Worm (Caenorhabditis elegans): ENCODE results near the gene glb-3.
A peak's percentile ranks its signal among the peaks of the same experiment; 100 is the strongest.
"Not testable (repeated sequence)": the region's sequence is repeated elsewhere in the genome, so short reads cannot be mapped to it uniquely, and the experiment has no call there.

glb-3 gene

ce11 chrV:11176693-11177304 lies 42.4 kb downstream of the glb-3 start:
- TF ChIP-seq mxl-3 (GFP tag; optimal IDR thresholded peaks at IDR 0.05): peak; percentile 63
- peak; percentile 48 for TF ChIP-seq spr-1 (tag; optimal IDR thresholded peaks at IDR 0.05)
- peak; percentile 85 for TF ChIP-seq snpc-4 (tag; optimal IDR thresholded peaks at IDR 0.05)
- TF ChIP-seq daf-16 (GFP tag; optimal IDR thresholded peaks at IDR 0.05): peak; percentile 30 to 33
- peak; percentile 62 for TF ChIP-seq daf-16 (tag; optimal IDR thresholded peaks at IDR 0.05)
- TF ChIP-seq tra-1 (GFP tag; IDR thresholded peaks at IDR 0.05): 0 out of 2 replicates have a peak, but pooled peaks have one; percentile 26
- TF ChIP-seq mep-1 (tag; optimal IDR thresholded peaks at IDR 0.05): peak; percentile 50
- 0 out of 2 replicates have a peak, but pooled peaks have one; percentile 7 for TF ChIP-seq nhr-41 (GFP tag; IDR thresholded peaks at IDR 0.05)
- TF ChIP-seq duxl-1 (tag; optimal IDR thresholded peaks at IDR 0.05; ENCODE audit: poor library complexity): peak; percentile 70
- peak; percentile 84 for TF ChIP-seq F49E8.2 (tag; optimal IDR thresholded peaks at IDR 0.05; ENCODE audit: borderline replicate concordance)
- peak; percentile 70 for TF ChIP-seq dve-1 (tag; optimal IDR thresholded peaks at IDR 0.05; ENCODE audit: insufficient read depth)
- peak; percentile 77 for TF ChIP-seq mes-2 (tag; optimal IDR thresholded peaks at IDR 0.05; ENCODE audit: poor library complexity, severe bottlenecking)
- peak; percentile 35 for TF ChIP-seq F10B5.3 (tag; optimal IDR thresholded peaks at IDR 0.05)
- TF ChIP-seq hlh-11 (tag; optimal IDR thresholded peaks at IDR 0.05): peak; percentile 81
- peak; percentile 3 for TF ChIP-seq pqm-1 (tag; optimal IDR thresholded peaks at IDR 0.05)
- TF ChIP-seq hlh-30 (tag; optimal IDR thresholded peaks at IDR 0.05; ENCODE audit: insufficient read depth): peak; percentile 46
- 0 out of 4 replicates have a peak, but pooled peaks of 1 of the 2 experiments have one; percentile 30 for TF ChIP-seq madf-5 (GFP tag; IDR thresholded peaks at IDR 0.05)
- TF ChIP-seq php-3 (GFP tag; IDR thresholded peaks at IDR 0.05): peak; percentile 60
- peak; percentile 92 for TF ChIP-seq snpc-1.2 (GFP tag; IDR thresholded peaks at IDR 0.05)
- peak; percentile 58 for TF ChIP-seq nhr-48 (tag; optimal IDR thresholded peaks at IDR 0.05)
- TF ChIP-seq rbr-2 (tag; optimal IDR thresholded peaks at IDR 0.05): peak; percentile 27
- peak; percentile 76 for TF ChIP-seq nhr-102 (tag; optimal IDR thresholded peaks at IDR 0.05)
- TF ChIP-seq Y48G9A.11 (GFP tag; IDR thresholded peaks at IDR 0.05): peak; percentile 60
- TF ChIP-seq zip-2 (tag; optimal IDR thresholded peaks at IDR 0.05): peak; percentile 26
- TF ChIP-seq lin-38 (GFP tag; IDR thresholded peaks at IDR 0.05): peak; percentile 72
- TF ChIP-seq mxl-2 (GFP tag; conservative IDR thresholded peaks at IDR 0.05): 0 out of 2 replicates have a peak, but pooled peaks have one; percentile 20
- peak; percentile 83 for TF ChIP-seq dmd-6 (GFP tag; IDR thresholded peaks at IDR 0.05)
- 0 out of 2 replicates have a peak, but pooled peaks have one; percentile 37 for TF ChIP-seq saeg-2 (GFP tag; IDR thresholded peaks at IDR 0.05)
- peak; percentile 19 for TF ChIP-seq unc-130 (GFP tag; optimal IDR thresholded peaks at IDR 0.05)
- peak; percentile 69 for TF ChIP-seq pha-4 (GFP tag; IDR thresholded peaks at IDR 0.05)
- TF ChIP-seq pha-4 (tag; optimal IDR thresholded peaks at IDR 0.05): not testable (repeated sequence)
- peak; percentile 85 for TF ChIP-seq arid-1 (GFP tag; conservative IDR thresholded peaks at IDR 0.05)
- TF ChIP-seq ceh-44 (GFP tag; IDR thresholded peaks at IDR 0.05): peak; percentile 81

- no peak for TF ChIP-seq ZK337.2 (GFP tag; IDR thresholded peaks at IDR 0.05)
- no peak for TF ChIP-seq zip-2 (tag; optimal IDR thresholded peaks at IDR 0.05)
- TF ChIP-seq mxl-3 (GFP tag; optimal IDR thresholded peaks at IDR 0.05): no peak
- TF ChIP-seq ztf-7 (tag; optimal IDR thresholded peaks at IDR 0.05): no peak
- no peak for TF ChIP-seq ztf-11 (tag; optimal IDR thresholded peaks at IDR 0.05)
These were observed 43.2 kb downstream of the glb-3 start, which contains the start of gene gpa-1 for ce11 chrV:11177577-11177976. Gene gpa-1, minus strand, starts transcription at chrV:11177677.

- TF ChIP-seq nhr-11 (tag; optimal IDR thresholded peaks at IDR 0.05) (no peak), Y75B8A.6 (GFP tag; IDR thresholded peaks at IDR 0.05) (no peak), unc-62 (GFP tag; optimal IDR thresholded peaks at IDR 0.05 in 1 of 2) (no peak), unc-62 (tag; optimal IDR thresholded peaks at IDR 0.05) (no peak), zfp-3 (GFP tag; conservative IDR thresholded peaks at IDR 0.05) (no peak), dmd-9 (GFP tag; IDR thresholded peaks at IDR 0.05) (no peak), T26A8.4 (GFP tag; IDR thresholded peaks at IDR 0.05) (no peak), arid-1 (GFP tag; conservative IDR thresholded peaks at IDR 0.05) (no peak), nhr-237 (tag; optimal IDR thresholded peaks at IDR 0.05) (no peak), ceh-28 (tag; optimal IDR thresholded peaks at IDR 0.05) (no peak), ztf-11 (tag; optimal IDR thresholded peaks at IDR 0.05) (no peak), fkh-10 (GFP tag; optimal IDR thresholded peaks at IDR 0.05) (no peak), F49E8.2 (tag; optimal IDR thresholded peaks at IDR 0.05; ENCODE audit: borderline replicate concordance) (no peak), mep-1 (tag; optimal IDR thresholded peaks at IDR 0.05) (no peak)
These were observed 46.6 kb downstream of the glb-3 start for ce11 chrV:11180951-11181350.

All from whole organism, L4 larva.